Worm (Caenorhabditis elegans) whole organism, L4 larva: ENCODE results near the gene C05G5.5.
A peak's percentile ranks its signal among the peaks of the same experiment; 100 is the strongest.

ENCODE experiments used
- F37D6.2 ChIP-seq: sonication (generic microtip); optimal IDR thresholded peaks from 2 replicates; lab custom pipeline; 2016; ENCODE audit warnings: mild to moderate bottlenecking, missing genetic modification characterization, missing compliant biosample characterization
- F49E8.2 ChIP-seq: sonication (generic microtip); optimal IDR thresholded peaks from 2 replicates; lab custom pipeline; 2016; ENCODE audit warnings: missing compliant biosample characterization, mild to moderate bottlenecking, missing genetic modification characterization, borderline replicate concordance
- T20F7.1 ChIP-seq: fragments of 200-800 bp; sonication (Bioruptor generic); optimal IDR thresholded peaks from 2 replicates; lab custom pipeline; 2018; ENCODE audit warnings: mild to moderate bottlenecking, missing genetic modification characterization, missing compliant biosample characterization
- T26A8.4 ChIP-seq: fragments of 200-800 bp; sonication (Bioruptor generic); IDR thresholded peaks from 2 replicates; pipeline ENCODE4 v1.3.6; 2022; ENCODE audit warnings: missing genetic modification characterization, missing compliant biosample characterization
- Y5F2A.4 ChIP-seq: fragments of 200-800 bp; sonication (Bioruptor generic); optimal IDR thresholded peaks from 2 replicates; lab custom pipeline; 2018; ENCODE audit warnings: mild to moderate bottlenecking, missing genetic modification characterization, missing compliant biosample characterization
- Y75B8A.6 ChIP-seq: fragments of 200-800 bp; sonication (Bioruptor generic); IDR thresholded peaks from 2 replicates; pipeline ENCODE4 v1.3.6; 2022; ENCODE audit warnings: missing genetic modification reagents, missing genetic modification characterization, missing compliant biosample characterization
- ZK546.5 ChIP-seq, 2 experiments: sonication (generic microtip); optimal IDR thresholded peaks; 2 replicates each; lab custom pipeline; 2017; ENCODE audit warnings: missing biosample characterization in 2 of 2, missing genetic modification characterization in 2 of 2
- aha-1 ChIP-seq: fragments of 150-350 bp; peaks from one replicate; lab custom pipeline; 2014; ENCODE audit warnings: missing biosample characterization, missing genetic modification characterization
- aly-2 ChIP-seq: sonication (generic microtip); optimal IDR thresholded peaks from 2 replicates; lab custom pipeline; 2018; ENCODE audit warnings: missing biosample characterization, missing genetic modification characterization
- ceh-20 ChIP-seq: fragments of 200-800 bp; sonication (Bioruptor generic); IDR thresholded peaks from 2 replicates; pipeline ENCODE4 v1.3.6; 2022; ENCODE audit warnings: missing genetic modification reagents, missing genetic modification characterization, missing compliant biosample characterization
- ctbp-1 ChIP-seq: fragments of 200-800 bp; sonication (Bioruptor generic); IDR thresholded peaks from 2 replicates; pipeline ENCODE4 v1.3.6; 2022; ENCODE audit warnings: missing genetic modification reagents, missing genetic modification characterization, missing compliant biosample characterization
- daf-16 ChIP-seq, 3 experiments: sonication (generic microtip); optimal IDR thresholded peaks; 2 replicates each; lab custom pipeline; 2016 to 2017; ENCODE audit warnings: missing genetic modification characterization in 3 of 3, missing genetic modification reagents in 3 of 3, mild to moderate bottlenecking in 2 of 3, missing compliant biosample characterization in 2 of 3, missing biosample characterization in 1 of 3, moderate library complexity in 1 of 3
- duxl-1 ChIP-seq: sonication (generic microtip); optimal IDR thresholded peaks from 2 replicates; lab custom pipeline; 2016; ENCODE audit warnings: mild to moderate bottlenecking, missing genetic modification characterization, moderate library complexity, missing compliant biosample characterization; ENCODE audit not compliant: poor library complexity
- dve-1 ChIP-seq: sonication (generic microtip); optimal IDR thresholded peaks from 2 replicates; lab custom pipeline; 2017; ENCODE audit warnings: antibody characterized with exemption, mild to moderate bottlenecking, missing genetic modification characterization, missing compliant biosample characterization; ENCODE audit not compliant: insufficient read depth
- hlh-30 ChIP-seq: sonication (generic microtip); optimal IDR thresholded peaks from 2 replicates; lab custom pipeline; 2017; ENCODE audit warnings: antibody characterized with exemption, mild to moderate bottlenecking, missing genetic modification characterization, missing compliant biosample characterization; ENCODE audit not compliant: insufficient read depth
- hmg-1.1 ChIP-seq: fragments of 200-800 bp; sonication (Bioruptor generic); IDR thresholded peaks from 2 replicates; pipeline ENCODE4 v1.3.6; 2022; ENCODE audit warnings: missing genetic modification reagents, missing genetic modification characterization, missing compliant biosample characterization
- lin-39 ChIP-seq: fragments of 150-350 bp; optimal IDR thresholded peaks from 2 replicates; lab custom pipeline; 2014; ENCODE audit warnings: missing biosample characterization, missing genetic modification reagents, missing genetic modification characterization
- madf-5 ChIP-seq, 2 experiments: fragments of 200-800 bp; sonication (Bioruptor generic); IDR thresholded peaks; 2 replicates each; pipeline ENCODE4 v1.3.6; 2022; ENCODE audit warnings: missing compliant biosample characterization in 2 of 2, missing genetic modification characterization in 2 of 2
- mdl-1 ChIP-seq, 2 experiments: fragments of 150-350 bp in 1 of 2; sonication (generic microtip) in 1 of 2; optimal IDR thresholded peaks; 2 replicates each; lab custom pipeline; 2014 to 2017; ENCODE audit warnings: missing biosample characterization in 2 of 2, missing genetic modification characterization in 2 of 2
- mdt-29 ChIP-seq: fragments of 200-800 bp; sonication (Bioruptor generic); IDR thresholded peaks from 2 replicates; pipeline ENCODE4 v1.3.6; 2022; ENCODE audit warnings: missing genetic modification reagents, missing genetic modification characterization, missing compliant biosample characterization
- mxl-2 ChIP-seq: fragments of 200-800 bp; sonication (Bioruptor generic); conservative IDR thresholded peaks from 2 replicates; pipeline ENCODE4 v1.3.6; 2022; ENCODE audit warnings: missing genetic modification reagents, missing genetic modification characterization, missing compliant biosample characterization
- mxl-3 ChIP-seq: fragments of 200-800 bp; sonication (Bioruptor generic); optimal IDR thresholded peaks from 2 replicates; lab custom pipeline; 2018; ENCODE audit warnings: mild to moderate bottlenecking, missing genetic modification characterization, missing compliant biosample characterization
- nhr-102 ChIP-seq: sonication (generic microtip); optimal IDR thresholded peaks from 2 replicates; lab custom pipeline; 2016; ENCODE audit warnings: mild to moderate bottlenecking, missing genetic modification characterization, moderate library complexity, missing compliant biosample characterization
- nhr-11 ChIP-seq: fragments of 150-350 bp; optimal IDR thresholded peaks from 2 replicates; lab custom pipeline; 2014; ENCODE audit warnings: missing biosample characterization, missing genetic modification characterization
- nhr-111 ChIP-seq: fragments of 200-800 bp; sonication (Bioruptor generic); optimal IDR thresholded peaks from 2 replicates; lab custom pipeline; 2018; ENCODE audit warnings: mild to moderate bottlenecking, missing genetic modification characterization, missing compliant biosample characterization
- nhr-28 ChIP-seq: fragments of 150-350 bp; optimal IDR thresholded peaks from 2 replicates; lab custom pipeline; 2014; ENCODE audit warnings: missing biosample characterization, missing genetic modification characterization
- nhr-42 ChIP-seq: fragments of 200-800 bp; sonication (Bioruptor generic); IDR thresholded peaks from 2 replicates; pipeline ENCODE4 v1.3.6; 2022; ENCODE audit warnings: missing genetic modification characterization, missing compliant biosample characterization
- nhr-48 ChIP-seq: sonication (generic microtip); optimal IDR thresholded peaks from 2 replicates; lab custom pipeline; 2016; ENCODE audit warnings: mild to moderate bottlenecking, missing genetic modification characterization, missing compliant biosample characterization
- pqm-1 ChIP-seq: sonication (generic microtip); optimal IDR thresholded peaks from 2 replicates; lab custom pipeline; 2017; ENCODE audit warnings: missing biosample characterization, missing genetic modification characterization
- spr-1 ChIP-seq: sonication (generic microtip); optimal IDR thresholded peaks from 2 replicates; lab custom pipeline; 2016; ENCODE audit warnings: mild to moderate bottlenecking, missing genetic modification characterization, missing compliant biosample characterization
- unc-62 ChIP-seq, 3 experiments: fragments of 150-350 bp in 1 of 3; sonication (generic microtip); optimal IDR thresholded peaks in 2 of 3; peaks in 1 of 3; 1 replicate in 1 of 3; 2 replicates in 2 of 3; lab custom pipeline; 2014 to 2017; ENCODE audit warnings: missing biosample characterization in 3 of 3, missing genetic modification characterization in 3 of 3, missing genetic modification reagents in 3 of 3, missing genotype in 1 of 3
- zfp-2 ChIP-seq: sonication (generic microtip); optimal IDR thresholded peaks from 2 replicates; lab custom pipeline; 2016; ENCODE audit warnings: mild to moderate bottlenecking, missing genetic modification characterization, missing compliant biosample characterization

Gene C05G5.5

DNA sequence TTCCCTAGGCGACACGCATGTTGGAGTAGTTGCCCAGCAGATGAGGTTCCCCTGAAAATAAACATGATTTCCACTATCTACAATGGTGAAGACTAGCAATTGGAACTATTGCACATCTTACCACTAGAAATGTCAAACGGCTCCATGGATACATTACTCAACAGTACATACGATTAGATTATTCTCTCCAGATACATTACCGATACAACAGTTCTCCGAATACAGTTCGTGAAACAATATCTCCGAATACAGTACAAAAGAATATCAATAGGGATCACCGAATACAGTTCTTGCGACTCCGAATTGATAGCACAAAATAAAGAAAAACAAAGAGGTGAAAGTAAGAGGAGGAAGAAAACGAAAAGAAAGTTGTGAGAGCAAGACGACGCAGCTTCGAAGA, 17.1 kb downstream of the C05G5.5 start, which contains the start of gene C05G5.7:
TSS of gene C05G5.7 (minus strand) at position 1 of the 400 bp plus-strand sequence.
- TF ChIP-seq mdt-29 (GFP tag; lab: Robert Waterston, UW), result no peak
- TF ChIP-seq duxl-1 (tag; lab: Kevin White, UChicago), result no peak
- no peak for TF ChIP-seq Y75B8A.6 (GFP tag; lab: Robert Waterston, UW)
- peak in 1 of 2 experiments; percentile 97 for TF ChIP-seq unc-62 (GFP tag; optimal IDR thresholded peaks at IDR 0.05 in 1 of 2; lab: Kevin White, UChicago)
- TF ChIP-seq unc-62 (tag; optimal IDR thresholded peaks at IDR 0.05; lab: Kevin White, UChicago), result no peak
- no peak for TF ChIP-seq spr-1 (tag; lab: Kevin White, UChicago)
- TF ChIP-seq pqm-1, result no peak
- TF ChIP-seq madf-5 (GFP tag; IDR thresholded peaks at IDR 0.05; lab: Robert Waterston, UW), result no peak

DNA sequence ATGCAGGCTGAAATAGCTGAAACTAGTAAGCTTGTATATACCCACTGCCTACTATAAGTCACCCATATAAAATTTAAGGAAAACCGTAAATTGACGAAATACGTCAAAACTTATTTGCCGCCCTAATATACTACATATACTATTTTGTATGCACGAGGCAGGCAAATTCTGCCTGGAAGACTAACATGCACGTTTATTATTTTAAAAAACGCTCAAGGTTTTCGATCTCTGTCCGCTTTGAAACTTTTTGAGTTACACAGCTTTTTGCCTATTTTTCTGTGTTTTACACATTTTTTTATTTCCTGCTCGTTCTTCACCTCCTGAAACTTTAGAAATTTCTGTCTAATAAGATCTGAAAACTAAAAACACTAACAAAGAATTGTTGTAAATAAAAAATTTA, 17.7 kb downstream of the C05G5.5 start:
- TF ChIP-seq aly-2 (no peak), nhr-42 (GFP tag; lab: Robert Waterston, UW) (0 out of 2 replicates have a peak, but pooled peaks have one; percentile 42), daf-16 (GFP tag; optimal IDR thresholded peaks at IDR 0.05; lab: Kevin White, UChicago) (peak in 1 of 2 experiments; percentile 45), daf-16 (tag; optimal IDR thresholded peaks at IDR 0.05; lab: Kevin White, UChicago) (no peak), T20F7.1 (GFP tag; lab: Kevin White, UChicago) (no peak), nhr-111 (GFP tag; lab: Kevin White, UChicago) (no peak), zfp-2 (tag; lab: Kevin White, UChicago) (no peak), duxl-1 (tag; lab: Kevin White, UChicago) (peak; percentile 22), T26A8.4 (GFP tag; lab: Robert Waterston, UW) (peak; percentile 82), ZK546.5 (tag; optimal IDR thresholded peaks at IDR 0.05; lab: Kevin White, UChicago) (no peak), nhr-48 (tag; lab: Kevin White, UChicago) (peak; percentile 9), dve-1 (tag; lab: Kevin White, UChicago) (peak; percentile 56), lin-39 (no peak), mxl-2 (no peak), nhr-102 (tag; lab: Kevin White, UChicago) (peak; percentile 59), ctbp-1 (no peak), F37D6.2 (tag; lab: Kevin White, UChicago) (peak; percentile 21)
- TF ChIP-seq, all 104 proteins: peak for 8

DNA sequence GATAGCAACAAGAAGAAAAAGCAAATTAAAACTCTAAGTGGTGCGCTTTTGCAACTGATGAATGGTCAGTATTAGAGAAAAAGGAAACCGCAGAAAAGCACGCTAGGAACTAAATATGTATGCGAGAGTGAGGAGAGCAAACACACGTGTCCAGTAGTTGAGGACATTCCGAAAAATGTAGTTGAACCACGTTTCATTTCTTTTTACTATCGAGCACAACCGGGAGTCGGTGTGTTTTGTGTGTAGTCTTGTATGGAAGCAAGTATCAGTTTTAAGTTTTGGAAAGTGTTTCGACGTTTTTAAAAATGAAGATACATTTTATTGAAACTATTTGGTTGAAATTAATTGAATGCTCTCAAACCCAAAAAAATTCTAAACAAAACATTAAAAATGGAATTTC, 20.9 kb downstream of the C05G5.5 start, which contains the start of gene C05G5.1:
TSS of gene C05G5.1 (minus strand) at position 101 of the 400 bp plus-strand sequence.
- TF ChIP-seq nhr-102 (tag; lab: Kevin White, UChicago) (no peak), Y5F2A.4 (GFP tag; lab: Kevin White, UChicago) (no peak), nhr-11 (no peak), ZK546.5 (tag; optimal IDR thresholded peaks at IDR 0.05; lab: Kevin White, UChicago) (no peak), madf-5 (GFP tag; IDR thresholded peaks at IDR 0.05; lab: Robert Waterston, UW) (no peak), zfp-2 (tag; lab: Kevin White, UChicago) (no peak), hlh-30 (tag; lab: Kevin White, UChicago) (peak; percentile 9), nhr-28 (tag; lab: Kevin White, UChicago) (peak; percentile 44), mdl-1 (tag; optimal IDR thresholded peaks at IDR 0.05; lab: Kevin White, UChicago) (peak in 1 of 2 experiments; percentile 47)

DNA sequence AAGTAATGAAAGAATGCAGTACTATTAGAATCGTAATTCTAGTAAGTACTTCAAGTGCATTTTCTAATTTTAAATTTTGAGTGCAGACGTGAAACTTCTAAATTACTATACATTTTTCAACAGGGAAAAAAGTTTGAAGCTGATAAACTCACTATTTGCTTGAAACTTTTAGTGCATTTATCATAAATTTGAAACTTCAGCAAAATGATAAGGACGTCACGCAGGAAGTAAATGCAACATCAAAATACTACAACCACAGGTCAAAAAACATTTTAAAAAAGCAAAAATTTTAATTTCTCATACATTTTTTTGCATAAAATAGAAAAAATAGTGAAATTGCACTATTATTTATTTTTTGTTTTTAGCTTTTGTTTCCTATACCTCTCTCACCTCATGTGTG, 21.5 kb downstream of the C05G5.5 start:
- TF ChIP-seq daf-16 (GFP tag; optimal IDR thresholded peaks at IDR 0.05; lab: Kevin White, UChicago), result no peak
- TF ChIP-seq daf-16 (tag; optimal IDR thresholded peaks at IDR 0.05; lab: Kevin White, UChicago), result peak; percentile 35
- no peak for TF ChIP-seq F49E8.2
- TF ChIP-seq pqm-1, result peak; percentile 9
- peak; percentile 5 for TF ChIP-seq nhr-28 (tag; lab: Kevin White, UChicago)
- no peak for TF ChIP-seq ceh-20 (GFP tag; lab: Robert Waterston, UW)
- no peak for TF ChIP-seq hmg-1.1 (GFP tag; lab: Robert Waterston, UW)

DNA sequence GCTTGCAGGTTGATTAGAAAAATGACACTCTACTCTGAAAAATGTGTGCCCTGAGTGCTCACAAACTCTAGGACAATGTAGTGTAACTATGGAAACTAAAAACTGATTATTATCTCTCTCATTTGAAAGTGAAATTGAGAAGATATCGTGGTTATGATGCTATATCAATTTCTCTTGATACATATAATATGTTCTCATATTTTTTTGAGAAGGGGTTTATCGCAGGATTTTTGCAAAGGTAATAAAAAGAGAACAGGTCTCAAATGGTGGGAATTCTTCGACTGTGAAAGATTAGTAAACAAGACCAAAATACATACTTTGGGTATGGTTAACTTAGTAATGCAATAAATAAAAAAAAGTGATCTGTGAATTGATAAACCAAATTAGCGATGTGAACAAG, 23.3 kb downstream of the C05G5.5 start:
- peak; percentile 91 for TF ChIP-seq aha-1 (tag; lab: Kevin White, UChicago)
- TF ChIP-seq mxl-3, result no peak
- TF ChIP-seq unc-62 (GFP tag; optimal IDR thresholded peaks at IDR 0.05 in 1 of 2; lab: Kevin White, UChicago), result peak in 1 of 2 experiments; percentile 50
- no peak for TF ChIP-seq unc-62 (tag; optimal IDR thresholded peaks at IDR 0.05; lab: Kevin White, UChicago)
